Fruit fly (Drosophila melanogaster) whole organism, embryonic: ENCODE measurements around the gene His3.3A.

ENCODE experiments used
- CG10267 ChIP-seq: fragments of 200-800 bp; sonication (Bioruptor generic); optimal IDR thresholded peaks from 2 replicates; lab custom pipeline; 2018; ENCODE audit warnings: missing biosample characterization, mild to moderate bottlenecking, missing genetic modification characterization, moderate library complexity
- CG10543 ChIP-seq: fragments of 200-800 bp; sonication (Bioruptor generic); optimal IDR thresholded peaks from 3 replicates; lab custom pipeline; 2017; ENCODE audit warnings: missing biosample characterization, mild to moderate bottlenecking, missing genetic modification characterization, moderate library complexity
- CG10979 ChIP-seq: fragments of 200-800 bp; sonication (Bioruptor generic); optimal IDR thresholded peaks from 2 replicates; lab custom pipeline; 2018; ENCODE audit warnings: missing biosample characterization, mild to moderate bottlenecking, missing genetic modification characterization, moderate library complexity
- CG12769 ChIP-seq: fragments of 200-800 bp; sonication (Bioruptor generic); optimal IDR thresholded peaks from 2 replicates; lab custom pipeline; 2019; ENCODE audit warnings: missing biosample characterization, mild to moderate bottlenecking, missing genetic modification characterization, moderate library complexity
- CG13287 ChIP-seq: fragments of 200-800 bp; sonication (Bioruptor generic); IDR thresholded peaks from 2 replicates; pipeline ENCODE4 v1.3.6; 2022; ENCODE audit warnings: missing biosample characterization, missing genetic modification characterization; ENCODE audit not compliant: partially characterized antibody
- CG15601 ChIP-seq: fragments of 200-800 bp; sonication (Bioruptor generic); optimal IDR thresholded peaks from 3 replicates; lab custom pipeline; 2019; ENCODE audit warnings: missing biosample characterization, mild to moderate bottlenecking, missing genetic modification characterization, moderate library complexity
- CG1603 ChIP-seq: fragments of 200-800 bp; sonication (Bioruptor generic); optimal IDR thresholded peaks from 2 replicates; lab custom pipeline; 2019; ENCODE audit warnings: missing biosample characterization, mild to moderate bottlenecking, missing genetic modification characterization, moderate library complexity
- CG30020 ChIP-seq: fragments of 200-800 bp; optimal IDR thresholded peaks from 2 replicates; lab custom pipeline; 2019; ENCODE audit warnings: missing biosample characterization, mild to moderate bottlenecking, missing genetic modification characterization, moderate library complexity
- CG31441 ChIP-seq: fragments of 200-800 bp; sonication (Bioruptor generic); IDR thresholded peaks from 2 replicates; pipeline ENCODE4 v1.3.6; 2022; ENCODE audit warnings: missing biosample characterization, missing genetic modification characterization
- CG32532 ChIP-seq: fragments of 200-800 bp; sonication (Bioruptor generic); IDR thresholded peaks from 2 replicates; pipeline ENCODE4 v1.3.6; 2022; ENCODE audit warnings: missing biosample characterization, missing genetic modification characterization
- CG42726 ChIP-seq: fragments of 200-800 bp; sonication (Bioruptor generic); IDR thresholded peaks from 2 replicates; pipeline ENCODE4 v1.3.6; 2022; ENCODE audit warnings: missing biosample characterization, missing genetic modification characterization; ENCODE audit not compliant: partially characterized antibody
- CG6254 ChIP-seq: fragments of 200-800 bp; sonication (Bioruptor generic); optimal IDR thresholded peaks from 3 replicates; lab custom pipeline; 2017; ENCODE audit warnings: mild to moderate bottlenecking, missing biosample characterization, missing genetic modification reagents, missing genetic modification characterization
- CG8290 ChIP-seq, 3 experiments: fragments of 200-800 bp; sonication (Bioruptor generic); optimal IDR thresholded peaks; 2 replicates each; lab custom pipeline; 2016 to 2019; ENCODE audit warnings: missing biosample characterization in 3 of 3, missing genetic modification characterization in 3 of 3, mild to moderate bottlenecking in 2 of 3, moderate library complexity in 1 of 3
- CG9876 ChIP-seq: fragments of 200-800 bp; sonication (Bioruptor generic); optimal IDR thresholded peaks from 2 replicates; lab custom pipeline; 2016; ENCODE audit warnings: missing biosample characterization, missing genetic modification characterization
- CrebB ChIP-seq: fragments of 200-800 bp; sonication (Bioruptor generic); optimal IDR thresholded peaks from 3 replicates; lab custom pipeline; 2018; ENCODE audit warnings: missing biosample characterization, mild to moderate bottlenecking, missing genetic modification characterization
- D19B ChIP-seq: fragments of 200-800 bp; sonication (Bioruptor generic); optimal IDR thresholded peaks from 2 replicates; lab custom pipeline; 2017; ENCODE audit warnings: missing biosample characterization, mild to moderate bottlenecking, missing genetic modification characterization
- Deaf1 ChIP-seq: fragments of 200-800 bp; optimal IDR thresholded peaks from 3 replicates; lab custom pipeline; 2019; ENCODE audit warnings: missing biosample characterization, mild to moderate bottlenecking, missing genetic modification characterization, moderate library complexity
- Dll ChIP-seq: fragments of 200-800 bp; sonication (Bioruptor generic); IDR thresholded peaks from 4 replicates; pipeline ENCODE4 v1.3.6; 2022; ENCODE audit warnings: missing biosample characterization, missing genetic modification characterization; ENCODE audit not compliant: partially characterized antibody
- Ets97D ChIP-seq: fragments of 200-800 bp; sonication (Bioruptor generic); optimal IDR thresholded peaks from 3 replicates; lab custom pipeline; 2016; ENCODE audit warnings: missing biosample characterization, missing genetic modification characterization
- HLH4C ChIP-seq: fragments of 200-800 bp; sonication (Bioruptor generic); IDR thresholded peaks from 3 replicates; pipeline ENCODE4 v1.3.6; 2022; ENCODE audit warnings: missing biosample characterization, missing genetic modification characterization; ENCODE audit not compliant: partially characterized antibody
- Med ChIP-seq: fragments of 200-800 bp; sonication (Bioruptor generic); peaks from one replicate; lab custom pipeline; 2016; ENCODE audit warnings: missing biosample characterization, missing genetic modification characterization, mild to moderate bottlenecking, inconsistent platforms, moderate library complexity
- Scr ChIP-seq: fragments of 200-800 bp; sonication (Bioruptor generic); IDR thresholded peaks from 2 replicates; pipeline ENCODE4 v1.3.6; 2022; ENCODE audit warnings: missing biosample characterization, missing genetic modification characterization; ENCODE audit not compliant: partially characterized antibody
- Sin3A ChIP-seq: fragments of >200 bp; optimal IDR thresholded peaks from 2 replicates; lab custom pipeline; 2018
- bbx ChIP-seq: fragments of 200-800 bp; sonication (Bioruptor generic); IDR thresholded peaks from 2 replicates; pipeline ENCODE4 v1.3.6; 2022; ENCODE audit warnings: missing biosample characterization, missing genetic modification characterization; ENCODE audit not compliant: partially characterized antibody
- bowl ChIP-seq: fragments of 200-800 bp; sonication (Bioruptor generic); IDR thresholded peaks from 2 replicates; pipeline ENCODE4 v1.3.6; 2022; ENCODE audit warnings: missing biosample characterization, missing genetic modification characterization
- ci ChIP-seq: fragments of 200-800 bp; sonication (Bioruptor generic); IDR thresholded peaks from 3 replicates; pipeline ENCODE4 v1.3.6; 2022; ENCODE audit warnings: missing biosample characterization, missing genetic modification characterization
- emc ChIP-seq: fragments of 200-800 bp; sonication (Bioruptor generic); optimal IDR thresholded peaks from 2 replicates; lab custom pipeline; 2016; ENCODE audit warnings: missing biosample characterization, missing genetic modification characterization
- jumu ChIP-seq: fragments of 200-800 bp; sonication (Bioruptor generic); optimal IDR thresholded peaks from 3 replicates; lab custom pipeline; 2016; ENCODE audit warnings: missing biosample characterization, missing genetic modification characterization
- klu ChIP-seq: fragments of 200-800 bp; sonication (Bioruptor generic); IDR thresholded peaks from 2 replicates; pipeline ENCODE4 v1.3.6; 2022; ENCODE audit warnings: missing biosample characterization, missing genetic modification characterization
- nom ChIP-seq: fragments of 200-800 bp; sonication (Bioruptor generic); optimal IDR thresholded peaks from 2 replicates; lab custom pipeline; 2017; ENCODE audit warnings: missing biosample characterization, missing genetic modification characterization, mild to moderate bottlenecking, moderate library complexity, missing genetic modification reagents
- pan ChIP-seq, 4 experiments: fragments of >200 bp in 3 of 4; fragments of 200-800 bp in 1 of 4; sonication (Bioruptor generic) in 1 of 4; optimal IDR thresholded peaks in 3 of 4; IDR thresholded peaks in 1 of 4; 2 replicates each; pipeline versions ENCODE4 v1.3.6 to Lab custom; 2017 to 2022; ENCODE audit warnings: missing biosample characterization in 2 of 4, missing genetic modification characterization in 2 of 4, mixed read lengths in 1 of 4
- sna ChIP-seq: fragments of 200-800 bp; sonication (Bioruptor generic); IDR thresholded peaks from 2 replicates; pipeline ENCODE4 v1.3.6; 2022; ENCODE audit warnings: missing biosample characterization, missing genetic modification characterization; ENCODE audit not compliant: partially characterized antibody
- so ChIP-seq: fragments of 200-800 bp; sonication (Bioruptor generic); IDR thresholded peaks from 3 replicates; pipeline ENCODE4 v1.3.6; 2022; ENCODE audit warnings: missing biosample characterization, missing genetic modification characterization
- sqz ChIP-seq: fragments of 200-800 bp; sonication (Bioruptor generic); optimal IDR thresholded peaks from 3 replicates; lab custom pipeline; 2018; ENCODE audit warnings: missing biosample characterization, mild to moderate bottlenecking, missing genetic modification characterization
- trem ChIP-seq: fragments of 200-800 bp; optimal IDR thresholded peaks from 3 replicates; lab custom pipeline; 2019; ENCODE audit warnings: missing biosample characterization, mild to moderate bottlenecking, missing genetic modification characterization, moderate library complexity

Gene His3.3A

dm6 chr2L:5099790-5100360 lies 45.0 kb downstream of the His3.3A start, which contains the start of gene ND-13A (continued):
- 0 out of 4 replicates have a peak, but pooled peaks have one; percentile 34 for TF ChIP-seq Dll (GFP tag; lab: Robert Waterston, UW)
- TF ChIP-seq jumu (GFP tag; lab: Kevin White, UChicago): no peak
- peak; percentile 22 for TF ChIP-seq CrebB (tag; lab: Kevin White, UChicago)
- peak; percentile 36 for TF ChIP-seq nom (GFP tag; lab: Kevin White, UChicago)
- peak; percentile 24 for TF ChIP-seq Ets97D (GFP tag; lab: Kevin White, UChicago)
- peak; percentile 47 for TF ChIP-seq Med (GFP tag; lab: Kevin White, UChicago)
- peak; percentile 2 for TF ChIP-seq CG10267
- TF ChIP-seq klu (GFP tag; lab: Robert Waterston, UW): no peak
- 0 out of 2 replicates have a peak, but pooled peaks have one; percentile 22 for TF ChIP-seq CG31441 (GFP tag; lab: Robert Waterston, UW)
- 0 out of 3 replicates have a peak, but pooled peaks have one; percentile 9 for TF ChIP-seq HLH4C (GFP tag; lab: Robert Waterston, UW)
- TF ChIP-seq emc: no peak
- peak; percentile 35; the same call in 1 of the 2 replicates for TF ChIP-seq sna
- TF ChIP-seq CG30020 (tag; lab: Kevin White, UChicago): peak; percentile 25
- peak; percentile 55; the same call in 1 of the 2 replicates for TF ChIP-seq CG13287 (GFP tag; lab: Robert Waterston, UW)
- peak; percentile 5 for TF ChIP-seq sqz (GFP tag; lab: Kevin White, UChicago)
- TF ChIP-seq CG8290 (GFP tag; optimal IDR thresholded peaks at IDR 0.05; lab: Kevin White, UChicago): no peak
- TF ChIP-seq CG8290 (tag; optimal IDR thresholded peaks at IDR 0.05; lab: Kevin White, UChicago): peak in 1 of 2 experiments; percentile 61
- TF ChIP-seq CG6254 (GFP tag; lab: Kevin White, UChicago): peak; percentile 100
- no peak; the same call in 1 of the 2 replicates for TF ChIP-seq bbx (GFP tag; lab: Robert Waterston, UW)
- TF ChIP-seq trem (tag; lab: Kevin White, UChicago): peak; percentile 25
- TF ChIP-seq pan (optimal IDR thresholded peaks at IDR 0.05; lab: Kevin White, UChicago): no peak
- TF ChIP-seq pan (GFP tag; optimal IDR thresholded peaks at IDR 0.05 in 1 of 2, IDR thresholded peaks at IDR 0.05 in 1 of 2): no peak
- TF ChIP-seq so: no peak
- TF ChIP-seq CG15601 (tag; lab: Kevin White, UChicago): peak; percentile 9
- TF ChIP-seq Scr: peak; percentile 30; the same call in 1 of the 2 replicates

dm6 chr2L:5100577-5100976 lies 45.7 kb downstream of the His3.3A start, which contains the start of gene Msp300:
TSS of gene Msp300 (plus strand) at chr2L:5100877.
- TF ChIP-seq ci (0 out of 3 replicates have a peak, but pooled peaks have one; percentile 43), bowl (GFP tag; lab: Robert Waterston, UW) (no peak), CG42726 (GFP tag; lab: Robert Waterston, UW) (no peak), Sin3A (lab: Kevin White, UChicago) (no peak), Deaf1 (tag; lab: Kevin White, UChicago) (peak; percentile 88), CG10543 (GFP tag; lab: Kevin White, UChicago) (peak; percentile 13), D19B (GFP tag; lab: Kevin White, UChicago) (no peak), CG12769 (tag; lab: Kevin White, UChicago) (peak; percentile 39), CG1603 (tag; lab: Kevin White, UChicago) (no peak), CG10979 (tag; lab: Kevin White, UChicago) (no peak), CG9876 (no peak), CG32532 (GFP tag; lab: Robert Waterston, UW) (0 out of 2 replicates have a peak, but pooled peaks have one; percentile 5)
